Worm (Caenorhabditis elegans): ENCODE results near the gene C45B2.6.

The C45B2.6 gene

DNA sequence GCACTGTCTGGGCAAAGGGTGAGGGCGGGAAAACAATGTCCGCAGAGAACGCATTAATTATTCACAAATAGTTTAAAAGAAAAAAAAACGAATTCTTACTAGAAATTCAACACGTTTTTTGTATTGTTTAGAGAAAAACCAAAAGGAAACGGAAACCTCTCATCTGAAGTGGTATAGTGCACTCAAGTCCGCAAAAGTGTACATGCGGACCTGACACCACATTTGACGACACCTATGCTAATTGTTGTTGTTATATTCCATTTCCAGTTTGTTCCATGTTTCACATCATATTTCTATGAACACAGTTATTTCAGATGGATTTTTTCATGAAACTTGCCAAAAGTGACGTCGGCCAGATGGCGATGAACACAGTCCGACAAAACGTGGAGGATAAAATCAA lies at the start of gene C45B2.6:
Gene C45B2.6, plus strand, starts transcription at position 136 of the 400 bp plus-strand sequence.
- no peak for TF ChIP-seq unc-62 (GFP tag; optimal IDR thresholded peaks at IDR 0.05)

DNA sequence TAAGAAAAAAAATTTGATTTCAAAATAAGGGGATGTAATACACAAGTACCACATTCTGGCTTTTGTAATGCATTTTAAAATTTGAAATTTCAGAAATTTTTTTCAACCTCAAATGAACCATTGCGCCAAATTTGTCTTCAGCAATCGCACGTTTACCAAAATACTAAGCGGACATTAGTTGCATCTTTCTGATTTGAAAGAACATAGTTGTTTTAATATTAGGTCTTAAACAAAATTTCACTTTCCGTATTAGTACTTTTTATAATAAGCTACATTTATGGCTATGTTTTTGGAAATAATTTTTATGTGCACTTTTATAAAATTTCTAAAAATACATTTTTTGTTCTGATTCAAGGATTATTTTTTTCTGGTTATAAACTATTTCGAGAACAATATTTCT lies 48.8 kb upstream of the C45B2.6 start, which contains the start of gene sups-1:
Gene sups-1, plus strand, starts transcription at position 301 of the 400 bp plus-strand sequence.
- no peak for TF ChIP-seq unc-62 (GFP tag; optimal IDR thresholded peaks at IDR 0.05)

ce11 chrX:6004315-6004714 lies 48.4 kb upstream of the C45B2.6 start:
- TF ChIP-seq unc-62 (GFP tag; optimal IDR thresholded peaks at IDR 0.05) = no peak

ce11 chrX:6010573-6010972 lies 42.1 kb upstream of the C45B2.6 start, which contains the start of gene C09B8.3:
C09B8.3 (minus strand) TSS chrX:6010673.
- no peak for TF ChIP-seq unc-62 (GFP tag; optimal IDR thresholded peaks at IDR 0.05)

DNA sequence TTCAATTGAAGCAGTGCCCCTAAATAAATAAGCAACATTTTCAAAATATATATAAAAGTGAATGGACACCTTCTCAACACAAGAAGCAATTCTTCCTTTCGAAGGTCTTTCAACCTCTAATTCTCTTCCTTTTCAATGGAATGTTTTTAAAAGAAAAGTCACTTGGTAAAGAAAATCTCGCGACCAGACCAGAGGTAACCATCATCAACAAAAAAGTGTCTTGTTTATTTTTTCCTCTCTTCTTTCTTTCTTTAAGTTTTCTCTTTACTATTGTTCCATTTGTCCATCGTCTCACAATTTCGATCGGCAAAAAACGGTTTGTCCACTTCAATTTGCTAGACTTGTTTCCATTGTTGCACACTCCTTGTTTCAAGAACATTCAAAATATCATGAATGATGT lies 37.6 kb upstream of the C45B2.6 start, which contains the start of gene C09B8.8:
Gene C09B8.8, plus strand, starts transcription at position 397 of the 400 bp plus-strand sequence.
- TF ChIP-seq unc-62 (GFP tag; optimal IDR thresholded peaks at IDR 0.05) = no peak

DNA sequence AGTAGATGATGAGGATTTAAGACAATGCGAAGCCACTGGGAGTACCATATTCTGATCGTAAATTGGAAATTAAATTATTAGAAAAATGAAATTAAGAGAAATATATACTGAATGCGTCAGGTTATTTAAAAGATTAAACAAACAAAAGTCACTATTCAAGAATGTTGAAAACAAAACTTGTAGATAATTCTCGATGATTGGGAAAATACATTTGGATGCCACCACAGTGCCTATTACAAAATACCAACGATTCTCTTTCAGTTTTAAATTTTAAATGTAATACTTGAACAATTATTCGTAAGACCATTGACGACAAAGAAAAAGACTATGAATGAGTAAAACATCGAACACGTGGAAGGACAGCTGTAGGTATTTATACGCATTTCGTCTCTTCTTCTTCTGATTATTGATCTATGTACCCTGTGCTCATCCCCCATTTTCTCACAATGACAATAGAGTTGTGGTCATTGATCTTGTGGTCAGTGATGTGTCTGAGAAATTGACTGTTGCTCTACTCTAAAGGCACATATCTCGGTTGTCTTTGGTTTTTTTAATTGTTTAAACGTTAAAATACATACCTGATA lies 32.7 kb upstream of the C45B2.6 start, which contains the start of gene C09B8.4:
Gene C09B8.4, minus strand, starts transcription at position 51 of the 584 bp plus-strand sequence.
- TF ChIP-seq unc-62 (GFP tag; optimal IDR thresholded peaks at IDR 0.05) = no peak

DNA sequence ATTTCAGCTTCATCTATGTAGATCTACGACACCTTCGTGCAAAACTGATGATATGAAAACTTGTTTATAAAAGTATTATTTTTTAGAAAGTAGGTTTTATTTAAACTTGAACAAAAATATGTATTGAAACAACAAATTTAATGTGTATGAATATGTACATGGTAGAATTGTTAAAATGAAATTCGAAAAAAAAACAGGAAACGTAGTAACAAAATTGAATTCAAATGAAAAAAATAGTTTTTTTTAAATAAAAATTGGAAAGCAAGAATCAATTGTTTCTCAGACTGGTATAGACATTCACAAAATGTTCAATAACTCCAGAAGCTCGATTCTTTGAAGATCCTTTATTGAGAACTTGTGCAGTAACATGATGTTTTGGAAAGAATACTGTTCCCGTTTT lies 31.9 kb upstream of the C45B2.6 start:
- TF ChIP-seq unc-62 (GFP tag; optimal IDR thresholded peaks at IDR 0.05) = no peak

ce11 chrX:6022469-6022868 lies 30.2 kb upstream of the C45B2.6 start, which contains the start of gene lelo-3:
lelo-3 (minus strand) TSS chrX:6022569.
- TF ChIP-seq unc-62 (GFP tag; optimal IDR thresholded peaks at IDR 0.05) = no peak

DNA sequence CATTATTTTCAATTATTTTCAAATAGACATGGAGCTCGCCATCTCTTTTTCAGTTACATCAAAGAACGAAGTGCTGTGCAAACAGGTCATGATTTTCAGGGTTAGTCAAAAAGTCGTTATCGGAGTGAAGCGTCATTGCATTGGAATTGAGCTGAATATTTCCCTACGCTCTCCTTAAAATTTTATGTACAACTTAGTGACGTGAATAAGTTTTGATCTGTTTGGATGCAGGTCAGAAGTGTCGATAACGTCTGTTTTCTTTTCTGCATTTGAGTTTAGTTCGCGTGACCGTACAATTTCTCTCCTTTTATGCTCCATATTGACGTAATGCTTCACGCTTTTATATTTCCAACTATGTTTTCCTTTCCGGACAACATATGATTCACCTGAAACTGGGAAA lies 27.7 kb upstream of the C45B2.6 start:
- TF ChIP-seq unc-62 (GFP tag; optimal IDR thresholded peaks at IDR 0.05) = no peak

DNA sequence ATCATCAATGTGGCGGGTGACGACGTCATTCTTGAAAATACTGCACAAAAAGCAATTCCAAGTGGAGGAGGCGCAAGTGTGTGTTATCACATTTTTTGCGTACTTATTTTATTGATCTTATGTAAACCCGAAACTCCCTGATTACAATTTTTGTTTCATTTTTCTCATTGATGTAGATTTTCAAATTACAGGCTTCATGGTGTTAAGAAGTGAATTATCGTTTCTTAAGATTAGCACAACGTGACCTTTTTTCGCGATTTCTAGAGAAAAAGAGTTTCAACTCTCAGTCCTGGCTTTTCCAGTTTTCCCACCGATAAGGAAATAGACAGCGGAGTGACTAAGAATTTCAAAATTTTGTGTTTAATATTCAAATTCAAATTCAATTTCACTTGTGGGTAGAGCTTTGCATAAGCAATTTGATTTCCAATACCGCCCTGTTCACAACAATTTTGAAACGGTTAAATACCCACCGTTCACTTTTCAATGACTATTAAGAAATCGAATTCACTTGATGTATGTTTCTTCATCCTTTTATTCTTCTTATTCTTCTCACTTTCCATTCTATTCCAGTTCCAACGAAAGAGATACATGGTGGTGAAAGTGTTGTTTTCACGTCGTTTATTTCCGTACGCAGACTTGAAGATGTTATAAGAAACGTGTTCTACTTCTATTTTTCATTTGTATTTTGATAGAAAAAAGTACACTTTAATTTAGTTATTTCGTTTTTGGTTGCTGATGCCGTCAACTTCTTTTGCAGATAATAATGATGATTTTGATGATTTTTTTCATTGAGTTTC lies 25.7 kb upstream of the C45B2.6 start:
- TF ChIP-seq unc-62 (GFP tag; optimal IDR thresholded peaks at IDR 0.05) = no peak

- TF ChIP-seq unc-62 (GFP tag; optimal IDR thresholded peaks at IDR 0.05) = no peak
These were observed 23.6 kb upstream of the C45B2.6 start for ce11 chrX:6029075-6029474.

DNA sequence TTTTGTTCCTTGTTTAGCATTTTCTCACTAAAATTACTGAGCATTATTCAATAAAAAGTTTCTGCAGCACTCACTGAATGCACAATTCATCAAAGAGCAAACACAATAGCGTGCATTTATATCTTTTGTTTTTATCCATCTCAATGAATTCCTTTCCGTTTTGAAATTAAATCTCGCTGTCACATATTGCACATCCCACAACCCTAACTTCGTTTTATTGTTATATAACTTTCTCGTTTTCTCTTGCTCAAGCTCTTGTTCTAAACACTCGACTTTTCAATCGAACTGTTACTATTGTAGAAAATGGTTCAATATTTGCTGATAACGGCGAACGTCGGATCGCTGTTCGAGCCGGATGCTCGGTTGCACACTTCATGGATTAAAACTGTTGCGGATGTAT lies 21.5 kb upstream of the C45B2.6 start, which contains the start of gene ipp-5:
Gene ipp-5, plus strand, starts transcription at position 301 of the 400 bp plus-strand sequence.
- TF ChIP-seq unc-62 (GFP tag; optimal IDR thresholded peaks at IDR 0.05) = no peak

DNA sequence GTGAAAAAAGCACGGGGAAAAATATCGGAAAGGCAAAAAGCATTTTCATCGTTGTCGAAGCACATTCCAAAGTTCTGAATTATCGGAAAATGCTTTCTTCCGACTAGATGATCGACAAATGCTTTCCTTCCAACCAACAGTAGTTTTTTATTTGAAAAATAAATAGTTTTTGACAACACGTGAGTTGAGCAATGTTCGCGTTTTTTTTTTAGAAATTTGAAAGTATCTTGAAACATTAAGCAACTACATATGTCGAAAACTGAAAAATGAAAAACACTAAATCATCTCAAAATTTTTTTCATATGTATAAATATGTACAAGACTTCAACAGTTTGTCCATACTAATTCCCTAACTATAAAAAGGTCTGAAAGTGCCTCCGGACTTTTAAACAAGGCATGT lies 13.1 kb upstream of the C45B2.6 start, which contains the start of gene hsp-25:
Gene hsp-25, minus strand, starts transcription at position 101 of the 400 bp plus-strand sequence.
- no peak for TF ChIP-seq unc-62 (GFP tag; optimal IDR thresholded peaks at IDR 0.05)

- no peak for TF ChIP-seq unc-62 (GFP tag; optimal IDR thresholded peaks at IDR 0.05)
These were observed 12.1 kb upstream of the C45B2.6 start for ce11 chrX:6040435-6041093.

DNA sequence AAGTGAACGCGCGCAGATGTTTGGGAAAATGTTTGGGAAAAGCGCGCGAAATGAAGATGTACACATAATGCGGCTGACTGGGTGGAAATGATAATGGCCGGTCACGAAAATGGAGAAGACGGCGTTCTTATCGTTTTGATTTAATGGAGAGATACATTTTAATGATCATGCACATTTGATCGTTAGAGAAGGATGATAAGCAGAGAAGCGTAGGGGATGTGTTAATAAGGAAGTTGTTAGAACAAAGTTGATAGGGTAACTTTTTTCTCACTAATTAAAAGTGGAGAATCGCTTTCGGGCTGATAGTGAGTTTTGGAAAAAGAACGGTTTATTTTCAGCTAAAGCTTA lies 11.6 kb upstream of the C45B2.6 start:
- TF ChIP-seq unc-62 (GFP tag; optimal IDR thresholded peaks at IDR 0.05) = no peak

DNA sequence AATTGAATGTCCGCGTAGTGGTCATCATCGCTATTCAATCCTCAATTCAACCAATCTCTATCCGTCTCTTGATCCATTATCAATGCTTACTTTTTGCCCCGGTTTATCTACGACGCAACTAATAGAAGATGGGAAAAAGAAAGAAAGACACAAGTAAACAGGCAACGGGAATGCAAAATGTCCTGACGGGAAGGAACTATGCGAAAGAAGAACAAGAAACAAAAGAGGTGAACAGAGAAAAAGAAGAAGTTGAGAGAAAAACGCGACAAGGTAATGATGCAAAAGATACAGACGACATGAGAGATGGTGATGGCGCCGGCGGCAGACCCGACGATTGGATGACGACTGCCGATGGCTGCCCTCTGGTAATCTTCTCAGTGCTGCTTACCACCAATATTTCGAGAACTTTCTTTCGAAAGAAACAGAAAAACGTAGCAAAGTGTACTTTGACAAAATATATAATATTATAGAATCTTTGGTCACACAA lies 10.6 kb upstream of the C45B2.6 start:
- TF ChIP-seq unc-62 (GFP tag; optimal IDR thresholded peaks at IDR 0.05) = no peak

All from whole organism, dauer.